Worm (Caenorhabditis elegans): ENCODE results near the gene gld-3.
A peak's percentile ranks its signal among the peaks of the same experiment; 100 is the strongest.

gld-3 gene

DNA sequence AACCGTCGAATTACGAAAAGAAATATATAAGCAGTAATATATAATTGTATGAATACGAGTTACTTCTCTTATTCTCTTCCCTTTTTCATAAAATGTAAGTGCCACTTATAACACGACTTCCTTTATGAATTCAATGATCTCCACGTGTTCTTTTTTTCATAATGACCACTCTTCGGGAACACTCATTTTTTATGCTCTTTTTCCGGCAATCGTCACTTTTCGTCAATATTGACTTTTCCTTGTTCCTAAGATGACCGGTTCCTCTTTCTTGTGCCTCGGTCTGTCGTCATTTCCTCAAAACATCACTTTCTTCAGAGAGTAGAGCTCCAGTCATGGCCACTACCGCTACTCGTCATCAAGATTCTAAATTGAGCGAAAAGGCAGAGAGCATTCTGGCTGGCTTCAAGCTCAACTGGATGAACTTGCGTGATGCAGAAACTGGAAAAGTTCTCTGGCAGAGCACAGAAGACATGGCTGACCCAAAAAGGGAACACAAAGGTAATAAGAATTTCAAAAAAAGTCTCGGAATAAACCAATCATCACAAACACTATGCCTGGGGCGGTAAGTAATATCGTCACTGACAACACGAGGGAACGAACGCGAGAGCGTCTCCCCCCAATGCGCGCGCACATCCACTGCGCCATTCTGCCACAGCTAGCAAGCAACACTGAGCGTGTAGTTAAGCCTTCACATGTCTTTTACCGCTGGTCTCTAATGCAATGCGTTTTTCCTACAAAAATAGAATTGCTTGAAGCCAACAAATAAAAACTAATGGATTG lies 51.2 kb downstream of the gld-3 start, which contains the start of gene pdl-1 (continued):
- peak; percentile 53; the same call in 1 of the 2 replicates for TF ChIP-seq madf-3 (GFP tag; IDR thresholded peaks at IDR 0.05)
- TF ChIP-seq ztf-6 (GFP tag; IDR thresholded peaks at IDR 0.05) = no peak
- 0 out of 2 replicates have a peak, but pooled peaks have one; percentile 26 for TF ChIP-seq B0019.2 (GFP tag; conservative IDR thresholded peaks at IDR 0.05)
- TF ChIP-seq madf-8 (GFP tag; conservative IDR thresholded peaks at IDR 0.05) = peak; percentile 48
- no peak for TF ChIP-seq xnd-1 (tag; optimal IDR thresholded peaks at IDR 0.05)
- peak; percentile 96 for TF ChIP-seq tbp1 (GFP tag; optimal IDR thresholded peaks at IDR 0.05)
- peak; percentile 13 for TF ChIP-seq dpff-1 (tag; optimal IDR thresholded peaks at IDR 0.05)
- peak; percentile 83 for TF ChIP-seq hrde-1 (tag; optimal IDR thresholded peaks at IDR 0.05; ENCODE audit: borderline replicate concordance)
- peak; percentile 65 for TF ChIP-seq F10E7.11 (tag; optimal IDR thresholded peaks at IDR 0.05)
- peak; percentile 88 for TF ChIP-seq nfyb-1 (GFP tag; IDR thresholded peaks at IDR 0.05)
- TF ChIP-seq attf-3 (GFP tag; conservative IDR thresholded peaks at IDR 0.05) = peak; percentile 71
- TF ChIP-seq unc-62 (GFP tag; optimal IDR thresholded peaks at IDR 0.05) = no peak
- TF ChIP-seq Y95B8A.8 (GFP tag; IDR thresholded peaks at IDR 0.05) = peak; percentile 62; the same call in 1 of the 2 replicates
- peak; percentile 73 for TF ChIP-seq akir-1 (GFP tag; optimal IDR thresholded peaks at IDR 0.05)
- TF ChIP-seq ztf-18 (tag; optimal IDR thresholded peaks at IDR 0.05) = peak; percentile 80
- TF ChIP-seq egrh-3 (GFP tag; IDR thresholded peaks at IDR 0.05) = peak; percentile 57
- peak; percentile 91 for TF ChIP-seq ceh-40 (GFP tag; IDR thresholded peaks at IDR 0.05)
- peak; percentile 96 for TF ChIP-seq lin-26 (GFP tag; IDR thresholded peaks at IDR 0.05)
- peak; percentile 73; the same call in 1 of the 2 replicates for TF ChIP-seq madf-6 (GFP tag; IDR thresholded peaks at IDR 0.05)
- 0 out of 2 replicates have a peak, but pooled peaks have one; percentile 46 for TF ChIP-seq egl-18 (GFP tag; IDR thresholded peaks at IDR 0.05)
- peak in 1 of 3 experiments; percentile 66 for TF ChIP-seq lin-35 (GFP tag; optimal IDR thresholded peaks at IDR 0.05)
- peak; percentile 6 for TF ChIP-seq F22D6.2 (tag; optimal IDR thresholded peaks at IDR 0.05)
- peak; percentile 72 for TF ChIP-seq repo-1 (tag; optimal IDR thresholded peaks at IDR 0.05)
- peak; percentile 67 for TF ChIP-seq rcor-1 (GFP tag; IDR thresholded peaks at IDR 0.05)
- peak; percentile 60 for TF ChIP-seq lsl-1 (GFP tag; optimal IDR thresholded peaks at IDR 0.05)
- 0 out of 2 replicates have a peak, but pooled peaks have one; percentile 43 for TF ChIP-seq C06A6.2 (GFP tag; conservative IDR thresholded peaks at IDR 0.05)
- TF ChIP-seq rpc-1 (optimal IDR thresholded peaks at IDR 0.05) = peak; percentile 99
- TF ChIP-seq rpc-1 (tag; optimal IDR thresholded peaks at IDR 0.05) = peak; percentile 98
- TF ChIP-seq lsy-27 (tag; optimal IDR thresholded peaks at IDR 0.05; ENCODE audit: borderline replicate concordance, insufficient read depth) = peak; percentile 52
- TF ChIP-seq ZK185.1 (tag; optimal IDR thresholded peaks at IDR 0.05; ENCODE audit: poor library complexity, severe bottlenecking) = peak; percentile 94
- TF ChIP-seq ztf-28 (GFP tag; IDR thresholded peaks at IDR 0.05) = peak; percentile 64; the same call in 1 of the 2 replicates
- TF ChIP-seq fkh-3 (tag; optimal IDR thresholded peaks at IDR 0.05) = peak; percentile 71
- TF ChIP-seq ztf-26 (tag; optimal IDR thresholded peaks at IDR 0.05) = peak; percentile 73
- TF ChIP-seq lag-1 (GFP tag; IDR thresholded peaks at IDR 0.05) = no peak
- TF ChIP-seq nhr-27 (tag; optimal IDR thresholded peaks at IDR 0.05) = peak; percentile 84
- no peak for TF ChIP-seq bed-2 (GFP tag; IDR thresholded peaks at IDR 0.05)
- no peak for TF ChIP-seq ceh-58 (GFP tag; IDR thresholded peaks at IDR 0.05)
- peak; percentile 86 for TF ChIP-seq chd-7 (tag; optimal IDR thresholded peaks at IDR 0.05)
- peak; percentile 91 for TF ChIP-seq nhr-90 (tag; optimal IDR thresholded peaks at IDR 0.05)
- peak; percentile 77 for TF ChIP-seq ceh-100 (GFP tag; IDR thresholded peaks at IDR 0.05)
- TF ChIP-seq nhr-120 (GFP tag; IDR thresholded peaks at IDR 0.05) = 0 out of 2 replicates have a peak, but pooled peaks have one; percentile 37
- peak; percentile 78 for TF ChIP-seq D2030.7 (GFP tag; IDR thresholded peaks at IDR 0.05)
- TF ChIP-seq sdz-38 (tag; optimal IDR thresholded peaks at IDR 0.05) = no peak
- TF ChIP-seq ztf-3 (GFP tag; optimal IDR thresholded peaks at IDR 0.05) = peak; percentile 51
- peak; percentile 39; the same call in 1 of the 2 replicates for TF ChIP-seq let-526 (GFP tag; IDR thresholded peaks at IDR 0.05)
- TF ChIP-seq K11D2.4 (GFP tag; IDR thresholded peaks at IDR 0.05) = peak; percentile 71; the same call in 1 of the 2 replicates
- TF ChIP-seq ztf-25 (GFP tag; IDR thresholded peaks at IDR 0.05) = peak; percentile 84; the same call in 1 of the 2 replicates

Measured in whole organism, young adult.